Worm (Caenorhabditis elegans): ENCODE data around the gene C01G12.5.

C01G12.5 gene

ce11 chrII:14588162-14588561 lies 855 bp upstream of the C01G12.5 start, which contains the start of gene nspb-10:
nspb-10 (minus strand) TSS chrII:14588262.
- TF ChIP-seq ceh-40 (GFP tag; IDR thresholded peaks at IDR 0.05): no peak
- no peak for TF ChIP-seq lin-40 (tag; optimal IDR thresholded peaks at IDR 0.05)
- no peak for TF ChIP-seq egl-44 (GFP tag; IDR thresholded peaks at IDR 0.05)
- no peak for TF ChIP-seq F10E7.11 (tag; optimal IDR thresholded peaks at IDR 0.05)
- no peak for TF ChIP-seq Y53F4B.3 (GFP tag; IDR thresholded peaks at IDR 0.05)
- TF ChIP-seq nfya-2 (GFP tag; IDR thresholded peaks at IDR 0.05): no peak
- TF ChIP-seq egl-18 (GFP tag; IDR thresholded peaks at IDR 0.05): no peak
- TF ChIP-seq cebp-1 (GFP tag; IDR thresholded peaks at IDR 0.05): no peak
- no peak for TF ChIP-seq cebp-1 (tag; optimal IDR thresholded peaks at IDR 0.05)
- TF ChIP-seq madf-8 (GFP tag; conservative IDR thresholded peaks at IDR 0.05): no peak
- no peak for TF ChIP-seq let-526 (GFP tag; IDR thresholded peaks at IDR 0.05)
- no peak for TF ChIP-seq repo-1 (tag; optimal IDR thresholded peaks at IDR 0.05)
- TF ChIP-seq snpc-1.3 (tag; optimal IDR thresholded peaks at IDR 0.05; ENCODE audit: insufficient read depth): no peak
- no peak for TF ChIP-seq B0261.1 (tag; optimal IDR thresholded peaks at IDR 0.05)
- TF ChIP-seq dpff-1 (tag; optimal IDR thresholded peaks at IDR 0.05): no peak
- no peak for TF ChIP-seq hmg-20 (GFP tag; IDR thresholded peaks at IDR 0.05)
- TF ChIP-seq F39B2.1 (GFP tag; IDR thresholded peaks at IDR 0.05): no peak
- no peak for TF ChIP-seq Y67H2A.10 (GFP tag; conservative IDR thresholded peaks at IDR 0.05)

DNA sequence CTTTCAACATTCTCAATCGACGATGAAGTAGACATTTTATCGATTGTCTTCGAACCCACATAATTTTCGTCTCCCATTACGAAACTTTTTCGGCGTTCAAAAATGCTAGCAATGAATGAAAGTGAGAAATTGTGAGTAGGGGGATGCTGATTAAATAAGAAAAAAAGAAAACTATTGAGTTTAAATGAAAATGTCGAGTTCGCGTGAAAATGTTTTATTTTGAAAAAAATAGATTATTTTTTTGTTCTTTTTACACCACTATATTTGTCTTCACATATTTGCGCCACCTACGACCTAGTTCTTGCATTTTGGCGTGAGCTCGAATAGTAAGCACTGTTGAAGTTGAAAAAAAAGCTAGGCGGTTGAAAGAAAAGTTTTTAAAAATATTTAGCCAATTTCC lies 5.1 kb downstream of the C01G12.5 start, which contains the start of gene C01G12.3:
TSS of gene C01G12.3 (minus strand) at position 101 of the 400 bp plus-strand sequence.
- TF ChIP-seq Y53F4B.3 (GFP tag; IDR thresholded peaks at IDR 0.05) (no peak), tbx-9 (tag; optimal IDR thresholded peaks at IDR 0.05; ENCODE audit: borderline replicate concordance) (no peak), F22D6.2 (tag; optimal IDR thresholded peaks at IDR 0.05) (no peak), Y67H2A.10 (GFP tag; conservative IDR thresholded peaks at IDR 0.05) (no peak), somi-1 (GFP tag; optimal IDR thresholded peaks at IDR 0.05) (no peak), nhr-27 (tag; optimal IDR thresholded peaks at IDR 0.05) (no peak), sdz-38 (tag; optimal IDR thresholded peaks at IDR 0.05) (no peak)

DNA sequence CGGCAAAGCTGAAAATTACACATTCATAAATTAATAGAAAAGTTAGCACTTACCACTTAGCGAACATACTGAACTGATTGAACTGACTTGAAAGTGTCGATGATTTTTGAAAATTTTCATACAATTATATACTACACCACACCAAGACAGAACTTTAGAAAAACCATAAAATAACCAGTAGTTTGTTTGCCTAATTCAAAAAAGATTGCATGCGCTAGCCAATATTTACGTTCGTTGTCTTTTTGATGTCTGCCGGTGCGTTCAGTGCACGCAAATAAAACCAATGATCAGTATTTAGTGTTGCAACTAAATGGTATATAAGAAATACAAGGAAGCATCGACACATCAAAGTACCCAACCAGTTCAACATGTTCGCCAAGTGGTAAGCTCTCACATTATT lies 6.8 kb downstream of the C01G12.5 start, which contains the start of the genes nspb-8 and nspb-9:
TSS of gene nspb-8 (minus strand) at position 101 of the 400 bp plus-strand sequence.
TSS of gene nspb-9 (plus strand) at position 311 of the 400 bp plus-strand sequence.
- TF ChIP-seq nfyb-1 (GFP tag; IDR thresholded peaks at IDR 0.05) (no peak), tlf-1 (GFP tag; optimal IDR thresholded peaks at IDR 0.05) (no peak), ceh-27 (GFP tag; optimal IDR thresholded peaks at IDR 0.05) (no peak), B0261.1 (tag; optimal IDR thresholded peaks at IDR 0.05) (no peak), madf-10 (tag; optimal IDR thresholded peaks at IDR 0.05) (no peak), snpc-1.1 (tag; optimal IDR thresholded peaks at IDR 0.05; ENCODE audit: insufficient read depth) (no peak), ztf-22 (GFP tag; optimal IDR thresholded peaks at IDR 0.05) (no peak), lin-54 (GFP tag; optimal IDR thresholded peaks at IDR 0.05) (no peak), egrh-3 (GFP tag; IDR thresholded peaks at IDR 0.05) (no peak), mes-4 (tag; optimal IDR thresholded peaks at IDR 0.05) (no peak), D2030.7 (GFP tag; IDR thresholded peaks at IDR 0.05) (no peak), F23B12.7 (tag; optimal IDR thresholded peaks at IDR 0.05; ENCODE audit: insufficient read depth) (no peak), attf-3 (GFP tag; conservative IDR thresholded peaks at IDR 0.05) (no peak)

- TF ChIP-seq zim-3 (tag; optimal IDR thresholded peaks at IDR 0.05): no peak
These were observed 8.6 kb downstream of the C01G12.5 start, which contains the start of gene C01G12.9 for ce11 chrII:14578716-14579115. C01G12.9 (plus strand) TSS chrII:14579016.

All from whole organism, young adult.